Worm (Caenorhabditis elegans) whole organism, young adult: ENCODE data around the gene polq-1.

Experiments
- B0019.2 ChIP-seq: fragments of 200-800 bp; sonication (Bioruptor generic); conservative IDR thresholded peaks from 2 replicates; pipeline ENCODE4 v1.3.6; 2022; ENCODE audit warnings: missing genetic modification reagents, missing genetic modification characterization, missing compliant biosample characterization
- F23B12.7 ChIP-seq: sonication (generic microtip); optimal IDR thresholded peaks from 2 replicates; lab custom pipeline; 2017; ENCODE audit warnings: missing genetic modification characterization, mild to moderate bottlenecking, missing compliant biosample characterization, antibody characterized with exemption, moderate library complexity; ENCODE audit not compliant: insufficient read depth
- F57A8.1 ChIP-seq: fragments of 200-800 bp; sonication (Bioruptor generic); optimal IDR thresholded peaks from 2 replicates; lab custom pipeline; 2018; ENCODE audit warnings: mild to moderate bottlenecking, missing genetic modification characterization, moderate library complexity, missing compliant biosample characterization
- Y67H2A.10 ChIP-seq: fragments of 200-800 bp; sonication (Bioruptor generic); conservative IDR thresholded peaks from 2 replicates; pipeline ENCODE4 v1.3.6; 2022; ENCODE audit warnings: missing genetic modification reagents, missing genetic modification characterization, missing compliant biosample characterization
- ama-1 ChIP-seq, 3 experiments: fragments of 150-350 bp in 1 of 3; sonication (generic microtip) in 2 of 3; optimal IDR thresholded peaks; 2 replicates each; lab custom pipeline; 2014 to 2018; ENCODE audit warnings: missing biosample characterization in 2 of 3, missing genetic modification characterization in 2 of 3, missing genetic modification reagents in 2 of 3
- atf-7 ChIP-seq: sonication (generic microtip); optimal IDR thresholded peaks from 2 replicates; lab custom pipeline; 2017; ENCODE audit warnings: mild to moderate bottlenecking, missing genetic modification characterization, missing compliant biosample characterization
- athp-1 ChIP-seq: sonication (generic microtip); optimal IDR thresholded peaks from 2 replicates; lab custom pipeline; 2017; ENCODE audit warnings: mild to moderate bottlenecking, missing genetic modification characterization, missing compliant biosample characterization
- attf-5 ChIP-seq: fragments of 200-800 bp; sonication (Bioruptor generic); optimal IDR thresholded peaks from 2 replicates; lab custom pipeline; 2018; ENCODE audit warnings: mild to moderate bottlenecking, missing genetic modification characterization, missing compliant biosample characterization
- cebp-1 ChIP-seq, 2 experiments: fragments of 200-800 bp in 1 of 2; sonication (Bioruptor generic) in 1 of 2; sonication (generic microtip) in 1 of 2; IDR thresholded peaks in 1 of 2; optimal IDR thresholded peaks in 1 of 2; 2 replicates each; pipeline versions ENCODE4 v1.3.6 to Lab custom; 2017 to 2022; ENCODE audit warnings: missing compliant biosample characterization in 2 of 2, missing genetic modification characterization in 2 of 2, mild to moderate bottlenecking in 1 of 2, missing genetic modification reagents in 1 of 2, moderate library complexity in 1 of 2
- egl-44 ChIP-seq: fragments of 200-800 bp; sonication (Bioruptor generic); IDR thresholded peaks from 2 replicates; pipeline ENCODE4 v1.3.6; 2022; ENCODE audit warnings: missing genetic modification reagents, missing genetic modification characterization, missing compliant biosample characterization
- ets-4 ChIP-seq: fragments of 200-800 bp; sonication (Bioruptor generic); optimal IDR thresholded peaks from 2 replicates; lab custom pipeline; 2018; ENCODE audit warnings: mild to moderate bottlenecking, missing genetic modification characterization, missing compliant biosample characterization
- fkh-3 ChIP-seq: sonication (generic microtip); optimal IDR thresholded peaks from 2 replicates; lab custom pipeline; 2016; ENCODE audit warnings: mild to moderate bottlenecking, missing genetic modification characterization, missing compliant biosample characterization
- hlh-12 ChIP-seq: sonication (generic microtip); optimal IDR thresholded peaks from 2 replicates; lab custom pipeline; 2016; ENCODE audit warnings: missing genetic modification characterization, missing compliant biosample characterization
- hlh-26 ChIP-seq: fragments of 200-800 bp; sonication (Bioruptor generic); conservative IDR thresholded peaks from 2 replicates; pipeline ENCODE4 v1.3.6; 2022; ENCODE audit warnings: missing genetic modification reagents, missing genetic modification characterization, missing compliant biosample characterization
- hmg-1.2 ChIP-seq: fragments of 200-800 bp; sonication (Bioruptor generic); IDR thresholded peaks from 2 replicates; pipeline ENCODE4 v1.3.6; 2022; ENCODE audit warnings: missing genetic modification reagents, missing genetic modification characterization, missing compliant biosample characterization
- let-607 ChIP-seq, 2 experiments: fragments of 200-800 bp in 1 of 2; sonication (Bioruptor generic) in 1 of 2; sonication (generic microtip) in 1 of 2; optimal IDR thresholded peaks; 2 replicates each; lab custom pipeline; 2016 to 2018; ENCODE audit warnings: mild to moderate bottlenecking in 2 of 2, missing compliant biosample characterization in 2 of 2, missing genetic modification characterization in 2 of 2, moderate library complexity in 2 of 2, missing genotype in 1 of 2
- lin-40 ChIP-seq: sonication (generic microtip); optimal IDR thresholded peaks from 2 replicates; lab custom pipeline; 2016; ENCODE audit warnings: missing genetic modification characterization, mild to moderate bottlenecking, missing compliant biosample characterization, missing genotype, missing genetic modification reagents
- lin-54 ChIP-seq: fragments of 200-800 bp; sonication (Bioruptor generic); optimal IDR thresholded peaks from 2 replicates; lab custom pipeline; 2018; ENCODE audit warnings: mild to moderate bottlenecking, missing genetic modification characterization, missing compliant biosample characterization
- lsl-1 ChIP-seq: fragments of 200-800 bp; sonication (Bioruptor generic); optimal IDR thresholded peaks from 2 replicates; lab custom pipeline; 2018; ENCODE audit warnings: mild to moderate bottlenecking, missing genetic modification characterization, moderate library complexity, missing compliant biosample characterization
- lsy-27 ChIP-seq: sonication (generic microtip); optimal IDR thresholded peaks from 2 replicates; lab custom pipeline; 2017; ENCODE audit warnings: missing genetic modification characterization, mild to moderate bottlenecking, missing compliant biosample characterization, antibody characterized with exemption, missing genotype, borderline replicate concordance; ENCODE audit not compliant: insufficient read depth
- madf-10 ChIP-seq: sonication (generic microtip); optimal IDR thresholded peaks from 2 replicates; lab custom pipeline; 2016; ENCODE audit warnings: mild to moderate bottlenecking, missing genetic modification characterization, missing compliant biosample characterization
- madf-3 ChIP-seq: fragments of 200-800 bp; sonication (Bioruptor generic); IDR thresholded peaks from 2 replicates; pipeline ENCODE4 v1.3.6; 2022; ENCODE audit warnings: missing genetic modification reagents, missing genetic modification characterization, missing compliant biosample characterization
- nfya-1 ChIP-seq: sonication (generic microtip); optimal IDR thresholded peaks from 2 replicates; lab custom pipeline; 2017; ENCODE audit warnings: antibody characterized with exemption, missing compliant biosample characterization, missing genetic modification characterization, borderline replicate concordance; ENCODE audit not compliant: insufficient read depth
- nfyb-1 ChIP-seq: fragments of 200-800 bp; sonication (Bioruptor generic); IDR thresholded peaks from 2 replicates; pipeline ENCODE4 v1.3.6; 2022; ENCODE audit warnings: missing genetic modification reagents, missing genetic modification characterization, missing compliant biosample characterization
- nhr-80 ChIP-seq: sonication (generic microtip); optimal IDR thresholded peaks from 2 replicates; lab custom pipeline; 2016; ENCODE audit warnings: missing genetic modification characterization, missing compliant biosample characterization
- nhr-90 ChIP-seq: sonication (generic microtip); optimal IDR thresholded peaks from 2 replicates; lab custom pipeline; 2016; ENCODE audit warnings: missing genotype, mild to moderate bottlenecking, missing genetic modification characterization, missing compliant biosample characterization
- pha-4 ChIP-seq: fragments of 150-350 bp; sonication (generic microtip); optimal IDR thresholded peaks from 2 replicates; lab custom pipeline; 2014; ENCODE audit warnings: missing biosample characterization, missing genetic modification reagents, missing genetic modification characterization
- sea-2 ChIP-seq: fragments of 200-800 bp; sonication (Bioruptor generic); IDR thresholded peaks from 2 replicates; pipeline ENCODE4 v1.3.6; 2022; ENCODE audit warnings: missing genetic modification characterization, missing compliant biosample characterization
- snpc-4 ChIP-seq, 5 experiments: fragments of 150-350 bp in 1 of 5; sonication (generic microtip) in 4 of 5; optimal IDR thresholded peaks; 2 replicates each; lab custom pipeline; 2014 to 2018; ENCODE audit warnings: missing genetic modification characterization in 5 of 5, missing biosample characterization in 3 of 5, antibody characterized with exemption in 2 of 5, mild to moderate bottlenecking in 2 of 5, missing compliant biosample characterization in 2 of 5, missing genotype in 2 of 5, moderate library complexity in 2 of 5, missing genetic modification reagents in 1 of 5
- tbp1 ChIP-seq: fragments of 200-800 bp; sonication (Bioruptor generic); optimal IDR thresholded peaks from 2 replicates; lab custom pipeline; 2018; ENCODE audit warnings: mild to moderate bottlenecking, missing genetic modification characterization, missing compliant biosample characterization
- tlf-1 ChIP-seq: fragments of 200-800 bp; sonication (Bioruptor generic); optimal IDR thresholded peaks from 2 replicates; lab custom pipeline; 2018; ENCODE audit warnings: mild to moderate bottlenecking, missing genetic modification characterization, missing compliant biosample characterization
- ztf-25 ChIP-seq: fragments of 200-800 bp; sonication (Bioruptor generic); IDR thresholded peaks from 2 replicates; pipeline ENCODE4 v1.3.6; 2022; ENCODE audit warnings: missing genetic modification reagents, missing genetic modification characterization, missing compliant biosample characterization

Gene polq-1

ce11 chrIII:5838159-5839046, 35.4 kb upstream of the polq-1 start:
- TF ChIP-seq B0019.2 (no peak), nfyb-1 (GFP tag; lab: Robert Waterston, UW) (peak; percentile 60; the same call in 1 of the 2 replicates), tlf-1 (GFP tag; lab: Kevin White, UChicago) (no peak), snpc-4 (GFP tag; optimal IDR thresholded peaks at IDR 0.05; lab: Kevin White, UChicago) (no peak), snpc-4 (tag; optimal IDR thresholded peaks at IDR 0.05; lab: Kevin White, UChicago) (peak in 1 of 4 experiments; percentile 33), hlh-12 (no peak), lin-40 (tag; lab: Kevin White, UChicago) (peak; percentile 34), fkh-3 (tag; lab: Kevin White, UChicago) (no peak), madf-3 (GFP tag; lab: Robert Waterston, UW) (no peak), tbp1 (no peak), cebp-1 (GFP tag; IDR thresholded peaks at IDR 0.05; lab: Robert Waterston, UW) (no peak), cebp-1 (tag; optimal IDR thresholded peaks at IDR 0.05; lab: Kevin White, UChicago) (peak; percentile 53), F23B12.7 (tag; lab: Kevin White, UChicago) (peak; percentile 29), F57A8.1 (GFP tag; lab: Kevin White, UChicago) (no peak), pha-4 (peak; percentile 66), let-607 (tag; optimal IDR thresholded peaks at IDR 0.05; lab: Kevin White, UChicago) (peak in 1 of 2 experiments; percentile 64), egl-44 (GFP tag; lab: Robert Waterston, UW) (0 out of 2 replicates have a peak, but pooled peaks have one; percentile 17), atf-7 (tag; lab: Kevin White, UChicago) (peak; percentile 53), hmg-1.2 (GFP tag; lab: Robert Waterston, UW) (no peak), lin-54 (peak; percentile 9), nhr-80 (peak; percentile 97), sea-2 (GFP tag; lab: Robert Waterston, UW) (no peak), ztf-25 (no peak), attf-5 (GFP tag; lab: Kevin White, UChicago) (peak; percentile 3), lsl-1 (GFP tag; lab: Kevin White, UChicago) (no peak), athp-1 (tag; lab: Kevin White, UChicago) (no peak), madf-10 (tag; lab: Kevin White, UChicago) (peak; percentile 41), ama-1 (optimal IDR thresholded peaks at IDR 0.05; lab: Kevin White, UChicago) (peak; percentile 77), ama-1 (GFP tag; optimal IDR thresholded peaks at IDR 0.05; lab: Kevin White, UChicago) (no peak), hlh-26 (GFP tag; lab: Robert Waterston, UW) (no peak), Y67H2A.10 (GFP tag; lab: Robert Waterston, UW) (no peak), nhr-90 (tag; lab: Kevin White, UChicago) (peak; percentile 19), ets-4 (GFP tag; lab: Kevin White, UChicago) (peak; percentile 58), lsy-27 (tag; lab: Kevin White, UChicago) (no peak), nfya-1 (tag; lab: Kevin White, UChicago) (no peak)

- TF ChIP-seq lin-54 (no peak), hmg-1.2 (GFP tag; lab: Robert Waterston, UW) (peak; percentile 58; the same call in 1 of the 2 replicates)
These were observed 33.9 kb upstream of the polq-1 start, which contains the start of gene W04D12.1 for ce11 chrIII:5836816-5837215. Gene W04D12.1, plus strand, starts transcription at chrIII:5836926.
